Fruit fly (Drosophila melanogaster): ENCODE results near the gene MstProx.

DNA sequence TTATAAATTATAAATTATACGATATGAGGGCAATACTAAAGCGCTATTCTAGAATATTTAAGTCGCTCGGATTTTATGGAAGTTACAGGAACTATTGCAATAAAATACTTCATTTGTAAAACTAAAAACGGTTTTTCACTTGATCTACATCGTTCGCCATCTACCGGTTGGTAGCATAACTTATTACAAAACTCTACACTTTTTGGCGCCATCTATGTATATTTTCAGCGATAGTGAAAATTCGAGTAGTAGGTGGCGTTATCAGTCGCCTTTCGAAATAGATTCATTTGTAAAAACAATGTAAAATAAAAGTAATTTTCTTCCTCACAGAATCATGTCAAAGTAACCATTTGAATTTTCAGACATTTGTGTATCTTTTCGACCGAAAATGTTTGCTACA lies 22.7 kb downstream of the MstProx start, which contains the start of gene nxf4:
- no peak for TF ChIP-seq Sin3A (optimal IDR thresholded peaks at IDR 0.05)
- no peak for TF ChIP-seq Myc (optimal IDR thresholded peaks at IDR 0.05)
- TF ChIP-seq ttk (optimal IDR thresholded peaks at IDR 0.05): no peak
- TF ChIP-seq psq (optimal IDR thresholded peaks at IDR 0.05): no peak
- peak; percentile 70 for TF ChIP-seq h (optimal IDR thresholded peaks at IDR 0.05)
